Worm (Caenorhabditis elegans): Measurements from ENCODE around the gene srw-71.

srw-71 gene

ce11 chrV:7428880-7429279 is 2.0 kb downstream of the srw-71 start, which contains the start of gene srw-69:
Gene srw-69, minus strand, starts transcription at chrV:7428980.
- no peak for TF ChIP-seq hlh-1 (tag; optimal IDR thresholded peaks at IDR 0.05)
- no peak for TF ChIP-seq ham-2 (GFP tag; optimal IDR thresholded peaks at IDR 0.05)
- no peak for TF ChIP-seq sem-2 (GFP tag; optimal IDR thresholded peaks at IDR 0.05)
- no peak for TF ChIP-seq mab-5 (tag; optimal IDR thresholded peaks at IDR 0.05)
- no peak for TF ChIP-seq flh-1 (GFP tag; optimal IDR thresholded peaks at IDR 0.05)
- TF ChIP-seq blmp-1 (tag; optimal IDR thresholded peaks at IDR 0.05): no peak
- no peak for TF ChIP-seq elt-3 (tag; optimal IDR thresholded peaks at IDR 0.05)
- no peak for TF ChIP-seq elt-1 (tag; optimal IDR thresholded peaks at IDR 0.05; ENCODE audit: borderline replicate concordance, insufficient read depth)
- TF ChIP-seq lin-32 (GFP tag; optimal IDR thresholded peaks at IDR 0.05): no peak
- no peak for TF ChIP-seq ztf-11 (tag; optimal IDR thresholded peaks at IDR 0.05)
- no peak for TF ChIP-seq nhr-237 (tag; optimal IDR thresholded peaks at IDR 0.05)
- no peak for TF ChIP-seq snpc-4 (tag; optimal IDR thresholded peaks at IDR 0.05)
- TF ChIP-seq nhr-76 (tag; optimal IDR thresholded peaks at IDR 0.05): no peak
- TF ChIP-seq zip-8 (tag; optimal IDR thresholded peaks at IDR 0.05): no peak
- TF ChIP-seq ceh-83 (GFP tag; optimal IDR thresholded peaks at IDR 0.05): no peak
- no peak for TF ChIP-seq unc-39 (tag; optimal IDR thresholded peaks at IDR 0.05)
- TF ChIP-seq mep-1 (tag; optimal IDR thresholded peaks at IDR 0.05): no peak
- TF ChIP-seq nhr-12 (tag; optimal IDR thresholded peaks at IDR 0.05): no peak
- no peak for TF ChIP-seq drap-1 (GFP tag; optimal IDR thresholded peaks at IDR 0.05)

ce11 chrV:7426594-7426993 is 4.3 kb downstream of the srw-71 start, which contains the start of gene srw-68:
Gene srw-68, minus strand, starts transcription at chrV:7426694.
- TF ChIP-seq sptf-1 (tag; optimal IDR thresholded peaks at IDR 0.05) (no peak), sem-2 (GFP tag; optimal IDR thresholded peaks at IDR 0.05) (no peak), zip-8 (tag; optimal IDR thresholded peaks at IDR 0.05) (no peak), mls-2 (tag; optimal IDR thresholded peaks at IDR 0.05) (no peak), mep-1 (tag; optimal IDR thresholded peaks at IDR 0.05) (no peak), nhr-237 (tag; optimal IDR thresholded peaks at IDR 0.05) (no peak), ceh-43 (GFP tag; optimal IDR thresholded peaks at IDR 0.05) (no peak), lin-32 (GFP tag; optimal IDR thresholded peaks at IDR 0.05) (no peak), flh-1 (GFP tag; optimal IDR thresholded peaks at IDR 0.05) (no peak), elt-1 (tag; optimal IDR thresholded peaks at IDR 0.05; ENCODE audit: borderline replicate concordance, insufficient read depth) (no peak), snpc-4 (tag; optimal IDR thresholded peaks at IDR 0.05) (no peak), nhr-28 (tag; optimal IDR thresholded peaks at IDR 0.05) (no peak), unc-120 (tag; optimal IDR thresholded peaks at IDR 0.05; ENCODE audit: poor library complexity, severe bottlenecking) (no peak), bed-3 (GFP tag; optimal IDR thresholded peaks at IDR 0.05) (no peak), tbx-8 (GFP tag; optimal IDR thresholded peaks at IDR 0.05) (no peak)

ce11 chrV:7424336-7424735 is 6.6 kb downstream of the srw-71 start, which contains the start of gene F18E3.10:
Gene F18E3.10, minus strand, starts transcription at chrV:7424436.
- TF ChIP-seq lsy-2 (tag; optimal IDR thresholded peaks at IDR 0.05) (no peak), lin-13 (tag; optimal IDR thresholded peaks at IDR 0.05) (no peak), unc-62 (GFP tag; optimal IDR thresholded peaks at IDR 0.05) (no peak), nhr-237 (tag; optimal IDR thresholded peaks at IDR 0.05) (no peak), pha-4 (tag; optimal IDR thresholded peaks at IDR 0.05) (no peak), tbx-8 (GFP tag; optimal IDR thresholded peaks at IDR 0.05) (no peak), ztf-11 (tag; optimal IDR thresholded peaks at IDR 0.05) (no peak), ceh-39 (tag; optimal IDR thresholded peaks at IDR 0.05) (no peak)

ce11 chrV:7420162-7420561 is 10.8 kb downstream of the srw-71 start, which contains the start of gene srxa-4:
Gene srxa-4, plus strand, starts transcription at chrV:7420462.
- no peak for TF ChIP-seq unc-62 (GFP tag; optimal IDR thresholded peaks at IDR 0.05)
- TF ChIP-seq nhr-2 (tag; optimal IDR thresholded peaks at IDR 0.05): no peak
- no peak for TF ChIP-seq pha-4 (tag; optimal IDR thresholded peaks at IDR 0.05)
- TF ChIP-seq mab-5 (tag; optimal IDR thresholded peaks at IDR 0.05): no peak
- TF ChIP-seq nhr-76 (tag; optimal IDR thresholded peaks at IDR 0.05): no peak

- no peak for TF ChIP-seq lsy-2 (tag; optimal IDR thresholded peaks at IDR 0.05)
- TF ChIP-seq snpc-4 (tag; optimal IDR thresholded peaks at IDR 0.05): no peak
- no peak for TF ChIP-seq M03D4.4 (tag; optimal IDR thresholded peaks at IDR 0.05)
- no peak for TF ChIP-seq ceh-83 (GFP tag; optimal IDR thresholded peaks at IDR 0.05)
These were observed 13.7 kb downstream of the srw-71 start, which contains the start of gene srw-67 for ce11 chrV:7417018-7417716. Gene srw-67, plus strand, starts transcription at chrV:7417660.

All from whole organism, mixed stage, embryonic.